Worm (Caenorhabditis elegans): ENCODE measurements around the gene hlh-1.
A peak's percentile ranks its signal among the peaks of the same experiment; 100 is the strongest.

The hlh-1 gene

DNA sequence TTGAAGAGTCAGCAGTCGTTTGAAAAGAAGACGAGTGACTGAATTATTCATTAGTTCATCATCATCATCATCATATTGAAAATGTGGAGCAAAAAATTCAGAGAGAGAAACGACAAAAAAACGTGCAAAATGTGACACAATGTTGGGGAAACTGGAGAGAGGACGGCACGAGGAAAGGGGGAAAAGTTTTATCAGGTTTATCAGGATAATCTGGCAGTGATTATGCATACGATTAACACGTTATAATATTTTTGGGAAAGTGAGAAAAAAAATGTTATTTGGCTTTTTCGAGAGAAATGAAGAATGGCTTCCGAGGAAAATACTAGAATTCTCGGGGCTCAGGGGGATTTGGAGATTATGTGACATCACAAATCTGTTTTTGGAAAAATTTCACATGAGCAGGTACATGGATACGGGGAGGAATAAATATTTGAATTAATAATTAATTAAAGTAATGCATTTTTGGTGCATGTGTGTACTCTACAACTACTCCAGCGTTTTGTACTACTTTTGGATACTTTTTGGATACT lies 13.2 kb upstream of the hlh-1 start, which contains the start of gene camt-1:
Gene camt-1 (minus strand): TSS at position 51 of the 530 bp plus-strand sequence.
- no peak for TF ChIP-seq zip-5 (tag; optimal IDR thresholded peaks at IDR 0.05)
- TF ChIP-seq K02D7.2 (tag; optimal IDR thresholded peaks at IDR 0.05), result no peak
- no peak for TF ChIP-seq ceh-2 (tag; optimal IDR thresholded peaks at IDR 0.05)
- TF ChIP-seq hlh-15 (tag; optimal IDR thresholded peaks at IDR 0.05), result no peak
- no peak for TF ChIP-seq ama-1 (optimal IDR thresholded peaks at IDR 0.05)
- no peak for TF ChIP-seq unc-86 (tag; optimal IDR thresholded peaks at IDR 0.05)
- TF ChIP-seq ceh-48 (tag; optimal IDR thresholded peaks at IDR 0.05), result no peak
- no peak for TF ChIP-seq hlh-8 (tag; optimal IDR thresholded peaks at IDR 0.05)
- TF ChIP-seq lin-11 (tag; optimal IDR thresholded peaks at IDR 0.05), result no peak
- no peak for TF ChIP-seq pax-1 (tag; optimal IDR thresholded peaks at IDR 0.05)
- no peak for TF ChIP-seq pha-2 (tag; optimal IDR thresholded peaks at IDR 0.05)
- TF ChIP-seq gmeb-2 (tag; optimal IDR thresholded peaks at IDR 0.05), result no peak
- TF ChIP-seq T23F11.4 (GFP tag; optimal IDR thresholded peaks at IDR 0.05), result no peak
- TF ChIP-seq tbx-2 (tag; optimal IDR thresholded peaks at IDR 0.05), result no peak
- TF ChIP-seq sdc-2 (tag; optimal IDR thresholded peaks at IDR 0.05), result no peak
- TF ChIP-seq ceh-14 (tag; optimal IDR thresholded peaks at IDR 0.05), result no peak
- TF ChIP-seq ceh-22 (tag; optimal IDR thresholded peaks at IDR 0.05), result no peak
- TF ChIP-seq ahr-1 (tag; optimal IDR thresholded peaks at IDR 0.05), result no peak
- no peak for TF ChIP-seq npax-4 (tag; optimal IDR thresholded peaks at IDR 0.05)

ce11 chrII:4506552-4507291 lies 11.7 kb upstream of the hlh-1 start:
- peak; percentile 30 for TF ChIP-seq ceh-34 (tag; optimal IDR thresholded peaks at IDR 0.05)
- no peak for TF ChIP-seq ceh-19 (GFP tag; optimal IDR thresholded peaks at IDR 0.05)
- no peak for TF ChIP-seq ref-2 (tag; optimal IDR thresholded peaks at IDR 0.05)
- TF ChIP-seq ceh-31 (tag; optimal IDR thresholded peaks at IDR 0.05), result peak; percentile 56
- no peak for TF ChIP-seq dmd-4 (tag; optimal IDR thresholded peaks at IDR 0.05; ENCODE audit: borderline replicate concordance)
- peak; percentile 83 for TF ChIP-seq ceh-14 (tag; optimal IDR thresholded peaks at IDR 0.05)
- no peak for TF ChIP-seq K09A11.1 (tag; optimal IDR thresholded peaks at IDR 0.05; ENCODE audit: insufficient read depth)
- TF ChIP-seq eyg-1 (tag; optimal IDR thresholded peaks at IDR 0.05), result no peak
- TF ChIP-seq ceh-24 (tag; optimal IDR thresholded peaks at IDR 0.05), result no peak
- no peak for TF ChIP-seq pha-2 (tag; optimal IDR thresholded peaks at IDR 0.05)
- TF ChIP-seq ztf-16 (tag; optimal IDR thresholded peaks at IDR 0.05), result no peak
- TF ChIP-seq ahr-1 (tag; optimal IDR thresholded peaks at IDR 0.05), result no peak
- no peak for TF ChIP-seq sox-4 (tag; optimal IDR thresholded peaks at IDR 0.05)
- peak; percentile 86 for TF ChIP-seq hlh-30 (tag; optimal IDR thresholded peaks at IDR 0.05; ENCODE audit: insufficient read depth)
- TF ChIP-seq hlh-8 (tag; optimal IDR thresholded peaks at IDR 0.05), result no peak
- no peak for TF ChIP-seq ceh-30 (tag; optimal IDR thresholded peaks at IDR 0.05)
- no peak for TF ChIP-seq elt-2 (tag; optimal IDR thresholded peaks at IDR 0.05)
- no peak for TF ChIP-seq pag-3 (tag; optimal IDR thresholded peaks at IDR 0.05; ENCODE audit: borderline replicate concordance)
- TF ChIP-seq unc-42 (tag; optimal IDR thresholded peaks at IDR 0.05), result peak; percentile 83
- no peak for TF ChIP-seq lim-6 (tag; optimal IDR thresholded peaks at IDR 0.05)
- no peak for TF ChIP-seq hlh-15 (tag; optimal IDR thresholded peaks at IDR 0.05)
- no peak for TF ChIP-seq ceh-6 (GFP tag; optimal IDR thresholded peaks at IDR 0.05)
- no peak for TF ChIP-seq ttx-3 (tag; optimal IDR thresholded peaks at IDR 0.05)
- no peak for TF ChIP-seq che-1 (tag; optimal IDR thresholded peaks at IDR 0.05)
- TF ChIP-seq nfya-1 (tag; optimal IDR thresholded peaks at IDR 0.05), result peak; percentile 92
- no peak for TF ChIP-seq madf-2 (tag; optimal IDR thresholded peaks at IDR 0.05)
- TF ChIP-seq pros-1 (tag; optimal IDR thresholded peaks at IDR 0.05), result peak; percentile 26
- peak; percentile 70 for TF ChIP-seq ceh-18 (tag; optimal IDR thresholded peaks at IDR 0.05)
- no peak for TF ChIP-seq ceh-45 (GFP tag; IDR thresholded peaks at IDR 0.05)
- peak; percentile 77 for TF ChIP-seq unc-55 (GFP tag; optimal IDR thresholded peaks at IDR 0.05)
- no peak for TF ChIP-seq fax-1 (tag; optimal IDR thresholded peaks at IDR 0.05)
- no peak for TF ChIP-seq Y22D7AL.16 (tag; optimal IDR thresholded peaks at IDR 0.05)
- no peak for TF ChIP-seq ets-4 (tag; optimal IDR thresholded peaks at IDR 0.05)
- no peak for TF ChIP-seq pax-1 (tag; optimal IDR thresholded peaks at IDR 0.05)
- TF ChIP-seq C38D4.7 (GFP tag; optimal IDR thresholded peaks at IDR 0.05), result no peak
- TF ChIP-seq elt-4 (tag; optimal IDR thresholded peaks at IDR 0.05), result no peak
- TF ChIP-seq tbx-2 (tag; optimal IDR thresholded peaks at IDR 0.05), result peak; percentile 42
- TF ChIP-seq sdc-2 (tag; optimal IDR thresholded peaks at IDR 0.05), result peak; percentile 4

Measured in whole organism, late embryonic.